Worm (Caenorhabditis elegans): Measurements from ENCODE around the gene K03H1.11.

K03H1.11 gene

ce11 chrIII:9926650-9927049, 25.1 kb downstream of the K03H1.11 start, which contains the start of gene ttr-3:
Gene ttr-3, minus strand, starts transcription at chrIII:9926750.
- TF ChIP-seq unc-55 (GFP tag; optimal IDR thresholded peaks at IDR 0.05): no peak
- no peak for TF ChIP-seq sox-4 (tag; optimal IDR thresholded peaks at IDR 0.05)
- TF ChIP-seq gmeb-2 (tag; optimal IDR thresholded peaks at IDR 0.05): no peak
- no peak for TF ChIP-seq ceh-34 (tag; optimal IDR thresholded peaks at IDR 0.05)
- TF ChIP-seq ahr-1 (tag; optimal IDR thresholded peaks at IDR 0.05): no peak
- no peak for TF ChIP-seq pha-2 (tag; optimal IDR thresholded peaks at IDR 0.05)
- no peak for TF ChIP-seq hlh-13 (GFP tag; optimal IDR thresholded peaks at IDR 0.05)

ce11 chrIII:9922874-9923273, 28.9 kb downstream of the K03H1.11 start, which contains the start of gene cbp-2:
Gene cbp-2, plus strand, starts transcription at chrIII:9923174.
- no peak for TF ChIP-seq hlh-15 (tag; optimal IDR thresholded peaks at IDR 0.05)
- TF ChIP-seq Y22D7AL.16 (tag; optimal IDR thresholded peaks at IDR 0.05): no peak
- no peak for TF ChIP-seq tbx-7 (tag; optimal IDR thresholded peaks at IDR 0.05)
- TF ChIP-seq lin-11 (tag; optimal IDR thresholded peaks at IDR 0.05): no peak
- no peak for TF ChIP-seq che-1 (tag; optimal IDR thresholded peaks at IDR 0.05)
- TF ChIP-seq ttx-3 (tag; optimal IDR thresholded peaks at IDR 0.05): no peak
- TF ChIP-seq pax-1 (tag; optimal IDR thresholded peaks at IDR 0.05): no peak
- no peak for TF ChIP-seq fkh-6 (tag; optimal IDR thresholded peaks at IDR 0.05)
- no peak for TF ChIP-seq ceh-45 (GFP tag; IDR thresholded peaks at IDR 0.05)
- no peak for TF ChIP-seq pha-4 (tag; optimal IDR thresholded peaks at IDR 0.05)
- TF ChIP-seq npax-4 (tag; optimal IDR thresholded peaks at IDR 0.05): no peak
- no peak for TF ChIP-seq madf-2 (tag; optimal IDR thresholded peaks at IDR 0.05)
- TF ChIP-seq mec-3 (tag; optimal IDR thresholded peaks at IDR 0.05; ENCODE audit: borderline replicate concordance): no peak
- no peak for TF ChIP-seq unc-3 (GFP tag; conservative IDR thresholded peaks at IDR 0.05)
- no peak for TF ChIP-seq unc-3 (tag; optimal IDR thresholded peaks at IDR 0.05)
- no peak for TF ChIP-seq elt-2 (tag; optimal IDR thresholded peaks at IDR 0.05)

- TF ChIP-seq gmeb-2 (tag; optimal IDR thresholded peaks at IDR 0.05) (no peak), pax-1 (tag; optimal IDR thresholded peaks at IDR 0.05) (no peak), ceh-2 (tag; optimal IDR thresholded peaks at IDR 0.05) (no peak), hlh-8 (tag; optimal IDR thresholded peaks at IDR 0.05) (no peak), ceh-14 (tag; optimal IDR thresholded peaks at IDR 0.05) (no peak), ceh-19 (GFP tag; optimal IDR thresholded peaks at IDR 0.05) (no peak)
Observed at ce11 chrIII:9922310-9922709, 29.5 kb downstream of the K03H1.11 start.

ce11 chrIII:9920764-9921163, 31.0 kb downstream of the K03H1.11 start, which contains the start of gene F40F12.3:
Gene F40F12.3, minus strand, starts transcription at chrIII:9920864.
- TF ChIP-seq madf-2 (tag; optimal IDR thresholded peaks at IDR 0.05): no peak
- no peak for TF ChIP-seq ref-2 (tag; optimal IDR thresholded peaks at IDR 0.05)
- TF ChIP-seq pqm-1 (tag; optimal IDR thresholded peaks at IDR 0.05): no peak
- no peak for TF ChIP-seq unc-42 (tag; optimal IDR thresholded peaks at IDR 0.05)
- TF ChIP-seq dmd-4 (tag; optimal IDR thresholded peaks at IDR 0.05; ENCODE audit: borderline replicate concordance): no peak
- TF ChIP-seq ztf-16 (tag; optimal IDR thresholded peaks at IDR 0.05): no peak
- no peak for TF ChIP-seq hlh-8 (tag; optimal IDR thresholded peaks at IDR 0.05)
- TF ChIP-seq ceh-30 (tag; optimal IDR thresholded peaks at IDR 0.05): no peak
- no peak for TF ChIP-seq K02D7.2 (tag; optimal IDR thresholded peaks at IDR 0.05)
- no peak for TF ChIP-seq pros-1 (tag; optimal IDR thresholded peaks at IDR 0.05)
- TF ChIP-seq ceh-14 (tag; optimal IDR thresholded peaks at IDR 0.05): no peak
- TF ChIP-seq hlh-30 (tag; optimal IDR thresholded peaks at IDR 0.05; ENCODE audit: insufficient read depth): no peak
- no peak for TF ChIP-seq tbx-7 (tag; optimal IDR thresholded peaks at IDR 0.05)
- TF ChIP-seq odd-2 (tag; optimal IDR thresholded peaks at IDR 0.05): no peak
- TF ChIP-seq C38D4.7 (GFP tag; optimal IDR thresholded peaks at IDR 0.05): no peak

Measured in whole organism, late embryonic.